Worm (Caenorhabditis elegans): ENCODE data around the gene Y75B8A.23.

Y75B8A.23 gene

DNA sequence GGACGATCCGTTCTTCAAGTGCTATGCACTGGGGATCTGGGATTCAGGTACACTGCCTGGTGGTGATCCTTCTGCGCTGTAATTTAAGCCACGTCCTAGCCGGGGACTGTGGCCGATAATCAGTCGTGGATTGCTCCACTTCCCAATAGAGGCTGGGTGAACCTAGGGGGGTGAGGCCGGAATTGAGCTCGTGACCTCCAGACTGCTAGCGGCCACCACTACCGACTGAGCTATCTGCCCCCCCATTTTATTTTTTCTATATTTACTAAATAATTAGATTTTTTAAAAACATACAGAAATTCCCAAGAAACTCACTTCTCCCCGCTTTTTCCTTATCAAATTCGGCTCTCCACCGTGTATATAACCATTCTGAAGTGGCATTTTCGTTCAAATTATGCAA lies 46.8 kb downstream of the Y75B8A.23 start:
- TF ChIP-seq alr-1 (tag; optimal IDR thresholded peaks at IDR 0.05; ENCODE audit: borderline replicate concordance) = no peak
- no peak for TF ChIP-seq zip-4 (GFP tag; optimal IDR thresholded peaks at IDR 0.05)
- no peak for TF ChIP-seq nhr-71 (tag; optimal IDR thresholded peaks at IDR 0.05)
- TF ChIP-seq dsc-1 (tag; optimal IDR thresholded peaks at IDR 0.05) = no peak
- no peak for TF ChIP-seq nhr-76 (tag; optimal IDR thresholded peaks at IDR 0.05)

DNA sequence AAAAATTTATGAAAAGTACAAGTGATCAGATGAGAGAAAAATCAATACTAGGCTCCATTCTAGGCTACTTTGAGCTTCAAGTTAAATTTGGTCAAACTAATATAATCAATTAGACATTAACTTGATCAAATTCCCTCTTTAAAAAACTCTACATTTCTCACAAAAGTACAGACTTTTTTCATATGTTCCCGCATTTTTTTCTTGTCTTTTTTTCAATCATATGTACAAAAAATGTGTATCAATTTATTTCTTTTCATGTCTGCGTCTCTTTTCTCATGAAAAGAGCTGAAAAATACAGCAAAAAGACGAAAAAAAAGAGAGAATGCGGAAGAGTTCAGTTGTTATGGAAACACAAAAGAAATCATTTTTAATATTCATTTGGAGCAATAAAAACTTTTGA lies 48.8 kb downstream of the Y75B8A.23 start:
- no peak for TF ChIP-seq hpl-2 (GFP tag; optimal IDR thresholded peaks at IDR 0.05)
- TF ChIP-seq unc-30 (tag; optimal IDR thresholded peaks at IDR 0.05) = no peak
- TF ChIP-seq lir-3 (tag; optimal IDR thresholded peaks at IDR 0.05; ENCODE audit: poor library complexity) = no peak
- TF ChIP-seq dsc-1 (tag; optimal IDR thresholded peaks at IDR 0.05) = no peak
- no peak for TF ChIP-seq mab-9 (GFP tag; IDR thresholded peaks at IDR 0.05)
- no peak for TF ChIP-seq efl-1 (optimal IDR thresholded peaks at IDR 0.05)
- TF ChIP-seq efl-1 (GFP tag; optimal IDR thresholded peaks at IDR 0.05 in 1 of 2) = no peak
- TF ChIP-seq nhr-19 (GFP tag; conservative IDR thresholded peaks at IDR 0.05) = no peak
- no peak for TF ChIP-seq egl-13 (tag; optimal IDR thresholded peaks at IDR 0.05)
- TF ChIP-seq nhr-20 (tag; optimal IDR thresholded peaks at IDR 0.05) = no peak
- TF ChIP-seq fkh-8 (tag; optimal IDR thresholded peaks at IDR 0.05) = no peak
- no peak for TF ChIP-seq unc-98 (GFP tag; IDR thresholded peaks at IDR 0.05)
- TF ChIP-seq nhr-76 (tag; optimal IDR thresholded peaks at IDR 0.05) = no peak
